Worm (Caenorhabditis elegans): ENCODE data around the gene sru-8.

ce11 chrV:9821724-9822123 is 21.9 kb upstream of the sru-8 start, which contains the start of gene str-193:
- TF ChIP-seq nhr-20 (tag; optimal IDR thresholded peaks at IDR 0.05) (no peak), dpl-1 (GFP tag; optimal IDR thresholded peaks at IDR 0.05) (no peak), alr-1 (tag; optimal IDR thresholded peaks at IDR 0.05; ENCODE audit: borderline replicate concordance) (no peak), nhr-237 (tag; optimal IDR thresholded peaks at IDR 0.05) (no peak), unc-62 (GFP tag; optimal IDR thresholded peaks at IDR 0.05) (no peak), ces-1 (GFP tag; optimal IDR thresholded peaks at IDR 0.05) (no peak), jun-1 (tag; optimal IDR thresholded peaks at IDR 0.05) (no peak)
